Worm (Caenorhabditis elegans): Measurements from ENCODE around the gene abcf-3.

ce11 chrIII:6170038-6170437 is 3.2 kb upstream of the abcf-3 start:
- TF ChIP-seq unc-3 (GFP tag; conservative IDR thresholded peaks at IDR 0.05) (no peak), unc-3 (tag; optimal IDR thresholded peaks at IDR 0.05) (no peak), odd-2 (tag; optimal IDR thresholded peaks at IDR 0.05) (no peak), K02D7.2 (tag; optimal IDR thresholded peaks at IDR 0.05) (no peak), pqm-1 (tag; optimal IDR thresholded peaks at IDR 0.05) (no peak), pag-3 (tag; optimal IDR thresholded peaks at IDR 0.05; ENCODE audit: borderline replicate concordance) (no peak), nfya-1 (tag; optimal IDR thresholded peaks at IDR 0.05) (peak; percentile 35), lin-11 (tag; optimal IDR thresholded peaks at IDR 0.05) (no peak), hlh-30 (tag; optimal IDR thresholded peaks at IDR 0.05; ENCODE audit: insufficient read depth) (no peak), ets-4 (tag; optimal IDR thresholded peaks at IDR 0.05) (no peak), ref-2 (tag; optimal IDR thresholded peaks at IDR 0.05) (no peak), fkh-10 (GFP tag; optimal IDR thresholded peaks at IDR 0.05) (no peak), ceh-9 (tag; optimal IDR thresholded peaks at IDR 0.05) (no peak), nhr-11 (tag; optimal IDR thresholded peaks at IDR 0.05) (no peak)

Data from whole organism, late embryonic.